Fruit fly (Drosophila melanogaster) whole organism, pupa: Measurements from ENCODE around the gene CG34308.

Experiments
- CG10348 ChIP-seq: fragments of 200-800 bp; sonication (Bioruptor generic); IDR thresholded peaks from 2 replicates; pipeline ENCODE4 v1.3.6; 2022; ENCODE audit warnings: missing biosample characterization, missing genetic modification characterization
- CG12605 ChIP-seq: fragments of 200-800 bp; sonication (Bioruptor generic); IDR thresholded peaks from 2 replicates; pipeline ENCODE4 v1.3.6; 2022; ENCODE audit warnings: missing biosample characterization, missing genetic modification characterization
- CG13204 ChIP-seq: fragments of 200-800 bp; sonication (Bioruptor generic); optimal IDR thresholded peaks from 2 replicates; lab custom pipeline; 2018; ENCODE audit warnings: missing biosample characterization, mild to moderate bottlenecking, missing genetic modification characterization, moderate library complexity
- CG14655 ChIP-seq: fragments of 200-800 bp; sonication (Bioruptor generic); optimal IDR thresholded peaks from 3 replicates; lab custom pipeline; 2017; ENCODE audit warnings: mild to moderate bottlenecking, missing biosample characterization, missing genetic modification reagents, missing genetic modification characterization
- CG15710 ChIP-seq: fragments of 200-800 bp; sonication (Bioruptor generic); optimal IDR thresholded peaks from 2 replicates; lab custom pipeline; 2018; ENCODE audit warnings: missing biosample characterization, mild to moderate bottlenecking, missing genetic modification characterization, moderate library complexity
- CG17806 ChIP-seq: fragments of 200-800 bp; sonication (Bioruptor generic); optimal IDR thresholded peaks from 2 replicates; lab custom pipeline; 2018; ENCODE audit warnings: missing biosample characterization, mild to moderate bottlenecking, missing genetic modification characterization, moderate library complexity
- CG32121 ChIP-seq: fragments of 200-800 bp; sonication (Bioruptor generic); IDR thresholded peaks from 2 replicates; pipeline ENCODE4 v1.3.6; 2022; ENCODE audit warnings: missing biosample characterization, missing genetic modification characterization
- CG34367 ChIP-seq: fragments of 200-800 bp; sonication (Bioruptor generic); optimal IDR thresholded peaks from 2 replicates; lab custom pipeline; 2018; ENCODE audit warnings: missing biosample characterization, mild to moderate bottlenecking, missing genetic modification characterization
- CG4496 ChIP-seq: fragments of 200-800 bp; sonication (Bioruptor generic); IDR thresholded peaks from 3 replicates; pipeline ENCODE4 v1.3.6; 2022; ENCODE audit warnings: missing biosample characterization, missing genetic modification characterization
- CG8159 ChIP-seq: fragments of 200-800 bp; sonication (Bioruptor generic); optimal IDR thresholded peaks from 3 replicates; lab custom pipeline; 2018; ENCODE audit warnings: missing biosample characterization, mild to moderate bottlenecking, missing genetic modification characterization, moderate library complexity
- CG8301 ChIP-seq: fragments of 200-800 bp; sonication (Bioruptor generic); optimal IDR thresholded peaks from 2 replicates; lab custom pipeline; 2018; ENCODE audit warnings: missing biosample characterization, mild to moderate bottlenecking, missing genetic modification characterization
- CG9948 ChIP-seq: fragments of 200-800 bp; sonication (Bioruptor generic); optimal IDR thresholded peaks from 2 replicates; lab custom pipeline; 2018; ENCODE audit warnings: missing biosample characterization, mild to moderate bottlenecking, missing genetic modification characterization, moderate library complexity
- D1 ChIP-seq: fragments of 200-800 bp; sonication (Bioruptor generic); optimal IDR thresholded peaks from 2 replicates; lab custom pipeline; 2018; ENCODE audit warnings: missing biosample characterization, mild to moderate bottlenecking, missing genetic modification characterization, moderate library complexity
- EcR ChIP-seq: fragments of 200-800 bp; sonication (Bioruptor generic); optimal IDR thresholded peaks from 3 replicates; lab custom pipeline; 2019; ENCODE audit warnings: missing biosample characterization, missing genetic modification characterization, mild to moderate bottlenecking, moderate library complexity, missing genetic modification reagents
- Ets98B ChIP-seq: fragments of 200-800 bp; sonication (Bioruptor generic); IDR thresholded peaks from 2 replicates; pipeline ENCODE4 v1.3.6; 2022; ENCODE audit warnings: missing biosample characterization, missing genetic modification characterization
- Pif1A ChIP-seq: fragments of 200-800 bp; sonication (Bioruptor generic); optimal IDR thresholded peaks from 3 replicates; lab custom pipeline; 2016; ENCODE audit warnings: missing biosample characterization, missing genetic modification characterization
- Pif1B ChIP-seq: fragments of 200-800 bp; sonication (Bioruptor generic); optimal IDR thresholded peaks from 3 replicates; lab custom pipeline; 2016; ENCODE audit warnings: missing biosample characterization, missing genetic modification characterization
- Snoo ChIP-seq: fragments of 200-800 bp; sonication (Bioruptor generic); optimal IDR thresholded peaks from 3 replicates; lab custom pipeline; 2017; ENCODE audit warnings: missing biosample characterization, mild to moderate bottlenecking, missing genetic modification characterization, inconsistent platforms
- fd96Ca ChIP-seq: fragments of 200-800 bp; sonication (Bioruptor generic); IDR thresholded peaks from 3 replicates; pipeline ENCODE4 v1.3.6; 2022; ENCODE audit warnings: missing biosample characterization, missing genetic modification characterization
- gl ChIP-seq: fragments of 200-800 bp; sonication (Bioruptor generic); optimal IDR thresholded peaks from 2 replicates; lab custom pipeline; 2018; ENCODE audit warnings: missing biosample characterization, mild to moderate bottlenecking, missing genetic modification characterization
- rn ChIP-seq: fragments of 200-800 bp; sonication (Bioruptor generic); IDR thresholded peaks from 2 replicates; pipeline ENCODE4 v1.3.6; 2022; ENCODE audit warnings: missing biosample characterization, missing genetic modification characterization

Gene CG34308

dm6 chr3R:13072052-13072451, 17.0 kb upstream of the CG34308 start:
- TF ChIP-seq Pif1A (no peak), D1 (tag; lab: Kevin White, UChicago) (no peak), CG8301 (tag; lab: Kevin White, UChicago) (no peak), CG12605 (no peak), CG4496 (GFP tag; lab: Robert Waterston, UW) (no peak), CG34367 (no peak), CG32121 (GFP tag; lab: Robert Waterston, UW) (no peak), CG8159 (tag; lab: Kevin White, UChicago) (no peak), CG13204 (GFP tag; lab: Kevin White, UChicago) (no peak), EcR (GFP tag; lab: Kevin White, UChicago) (no peak), rn (GFP tag; lab: Robert Waterston, UW) (no peak), CG14655 (GFP tag; lab: Kevin White, UChicago) (no peak), Snoo (tag; lab: Kevin White, UChicago) (no peak), CG15710 (tag; lab: Kevin White, UChicago) (no peak), CG9948 (tag; lab: Kevin White, UChicago) (no peak), gl (tag; lab: Kevin White, UChicago) (no peak), CG10348 (GFP tag; lab: Robert Waterston, UW) (no peak), Pif1B (GFP tag; lab: Kevin White, UChicago) (no peak), CG17806 (tag; lab: Kevin White, UChicago) (no peak)

- TF ChIP-seq Pif1B (GFP tag; lab: Kevin White, UChicago), result no peak
Measured at dm6 chr3R:13073174-13073573, 15.9 kb upstream of the CG34308 start.

dm6 chr3R:13074588-13074987, 14.5 kb upstream of the CG34308 start:
- TF ChIP-seq CG15710 (tag; lab: Kevin White, UChicago) (no peak), CG34367 (no peak), CG32121 (GFP tag; lab: Robert Waterston, UW) (no peak), CG12605 (no peak), CG8301 (tag; lab: Kevin White, UChicago) (no peak), CG13204 (GFP tag; lab: Kevin White, UChicago) (no peak), CG9948 (tag; lab: Kevin White, UChicago) (no peak), CG4496 (GFP tag; lab: Robert Waterston, UW) (no peak), CG10348 (GFP tag; lab: Robert Waterston, UW) (no peak)

- TF ChIP-seq rn (GFP tag; lab: Robert Waterston, UW), result no peak
- no peak for TF ChIP-seq Snoo (tag; lab: Kevin White, UChicago)
- TF ChIP-seq CG12605, result no peak
- no peak for TF ChIP-seq Ets98B (GFP tag; lab: Robert Waterston, UW)
- no peak for TF ChIP-seq fd96Ca (GFP tag; lab: Robert Waterston, UW)
- TF ChIP-seq gl (tag; lab: Kevin White, UChicago), result no peak
- TF ChIP-seq CG14655 (GFP tag; lab: Kevin White, UChicago), result no peak
- TF ChIP-seq CG8301 (tag; lab: Kevin White, UChicago), result no peak
- no peak for TF ChIP-seq Pif1A
- no peak for TF ChIP-seq EcR (GFP tag; lab: Kevin White, UChicago)
- TF ChIP-seq CG4496 (GFP tag; lab: Robert Waterston, UW), result no peak
- no peak for TF ChIP-seq CG17806 (tag; lab: Kevin White, UChicago)
Measured at dm6 chr3R:13075728-13076127, 13.3 kb upstream of the CG34308 start.

- no peak for TF ChIP-seq CG8301 (tag; lab: Kevin White, UChicago)
- no peak for TF ChIP-seq CG10348 (GFP tag; lab: Robert Waterston, UW)
- no peak for TF ChIP-seq Ets98B (GFP tag; lab: Robert Waterston, UW)
- TF ChIP-seq CG34367, result no peak
- TF ChIP-seq CG32121 (GFP tag; lab: Robert Waterston, UW), result no peak
- TF ChIP-seq CG12605, result no peak
- no peak for TF ChIP-seq CG13204 (GFP tag; lab: Kevin White, UChicago)
- TF ChIP-seq CG8159 (tag; lab: Kevin White, UChicago), result no peak
- TF ChIP-seq CG17806 (tag; lab: Kevin White, UChicago), result no peak
- TF ChIP-seq EcR (GFP tag; lab: Kevin White, UChicago), result no peak
- no peak for TF ChIP-seq CG14655 (GFP tag; lab: Kevin White, UChicago)
- no peak for TF ChIP-seq Pif1B (GFP tag; lab: Kevin White, UChicago)
- TF ChIP-seq gl (tag; lab: Kevin White, UChicago), result no peak
- no peak for TF ChIP-seq Snoo (tag; lab: Kevin White, UChicago)
- no peak for TF ChIP-seq fd96Ca (GFP tag; lab: Robert Waterston, UW)
- no peak for TF ChIP-seq CG9948 (tag; lab: Kevin White, UChicago)
- no peak for TF ChIP-seq D1 (tag; lab: Kevin White, UChicago)
- TF ChIP-seq CG4496 (GFP tag; lab: Robert Waterston, UW), result no peak
Measured at dm6 chr3R:13077262-13077661, 11.8 kb upstream of the CG34308 start.

dm6 chr3R:13078263-13078662, 10.8 kb upstream of the CG34308 start:
- no peak for TF ChIP-seq CG14655 (GFP tag; lab: Kevin White, UChicago)
- TF ChIP-seq CG32121 (GFP tag; lab: Robert Waterston, UW), result no peak
- TF ChIP-seq Ets98B (GFP tag; lab: Robert Waterston, UW), result no peak
- TF ChIP-seq Pif1B (GFP tag; lab: Kevin White, UChicago), result no peak
- no peak for TF ChIP-seq CG15710 (tag; lab: Kevin White, UChicago)
- no peak for TF ChIP-seq CG34367
- no peak for TF ChIP-seq rn (GFP tag; lab: Robert Waterston, UW)
- TF ChIP-seq CG9948 (tag; lab: Kevin White, UChicago), result no peak
